Fruit fly (Drosophila melanogaster): ENCODE data around the gene Gclc.

DNA sequence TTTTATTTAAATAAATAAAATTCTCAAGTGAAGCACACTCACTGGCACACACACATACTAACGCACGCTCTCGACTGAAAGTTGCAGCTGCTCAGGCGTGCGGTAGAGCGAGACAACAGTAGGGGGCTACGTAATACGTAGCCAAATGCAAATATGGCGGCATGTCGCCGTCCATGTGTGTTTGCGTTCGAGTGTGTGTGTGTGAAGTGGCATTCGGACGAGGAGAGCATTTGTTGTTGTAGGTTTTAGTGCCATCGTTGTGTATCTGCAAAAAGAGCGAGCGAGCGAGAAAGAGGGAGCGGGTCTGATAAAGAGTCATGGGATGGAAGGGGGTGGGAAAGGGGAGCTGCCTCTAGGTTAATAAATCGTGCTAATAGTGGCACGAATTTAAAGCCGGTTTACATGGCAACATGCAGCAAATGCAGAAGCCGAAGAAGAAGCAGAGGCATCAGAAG lies 57.5 kb downstream of the Gclc start:
- TF ChIP-seq CG1621 (tag; optimal IDR thresholded peaks at IDR 0.05) = peak; percentile 24
- TF ChIP-seq OdsH (GFP tag; optimal IDR thresholded peaks at IDR 0.05) = no peak
- peak; percentile 30 for TF ChIP-seq Lpt (GFP tag; optimal IDR thresholded peaks at IDR 0.05)
- TF ChIP-seq dsx (GFP tag; optimal IDR thresholded peaks at IDR 0.05; ENCODE audit: poor library complexity, severe bottlenecking) = no peak

All from whole organism, prepupa.